Worm (Caenorhabditis elegans) whole organism, L4 larva: ENCODE data around the gene C14C6.3.

Experiments used
- D1046.2 ChIP-seq: fragments of 200-800 bp; sonication (Bioruptor generic); IDR thresholded peaks from 2 replicates; pipeline ENCODE4 v1.3.6; 2022; ENCODE audit warnings: missing genetic modification characterization, missing compliant biosample characterization
- F26F4.8 ChIP-seq: fragments of 200-800 bp; sonication (Bioruptor generic); conservative IDR thresholded peaks from 2 replicates; pipeline ENCODE4 v1.3.6; 2022; ENCODE audit warnings: missing genetic modification characterization, missing compliant biosample characterization
- F37D6.2 ChIP-seq: sonication (generic microtip); optimal IDR thresholded peaks from 2 replicates; lab custom pipeline; 2016; ENCODE audit warnings: mild to moderate bottlenecking, missing genetic modification characterization, missing compliant biosample characterization
- R02D3.7 ChIP-seq: fragments of 150-350 bp; sonication (generic microtip); optimal IDR thresholded peaks from 3 replicates; lab custom pipeline; 2014; ENCODE audit warnings: missing biosample characterization, missing genetic modification characterization
- Y75B8A.6 ChIP-seq: fragments of 200-800 bp; sonication (Bioruptor generic); IDR thresholded peaks from 2 replicates; pipeline ENCODE4 v1.3.6; 2022; ENCODE audit warnings: missing genetic modification reagents, missing genetic modification characterization, missing compliant biosample characterization
- ZK337.2 ChIP-seq: fragments of 200-800 bp; sonication (Bioruptor generic); IDR thresholded peaks from 2 replicates; pipeline ENCODE4 v1.3.6; 2022; ENCODE audit warnings: missing genetic modification reagents, missing genetic modification characterization, missing compliant biosample characterization
- aha-1 ChIP-seq: fragments of 150-350 bp; peaks from one replicate; lab custom pipeline; 2014; ENCODE audit warnings: missing biosample characterization, missing genetic modification characterization
- aly-2 ChIP-seq: sonication (generic microtip); optimal IDR thresholded peaks from 2 replicates; lab custom pipeline; 2018; ENCODE audit warnings: missing biosample characterization, missing genetic modification characterization
- ama-1 ChIP-seq: fragments of 150-350 bp; optimal IDR thresholded peaks from 2 replicates; lab custom pipeline; 2014; ENCODE audit warnings: inconsistent platforms, mixed read lengths
- arid-1 ChIP-seq: fragments of 200-800 bp; sonication (Bioruptor generic); conservative IDR thresholded peaks from 2 replicates; pipeline ENCODE4 v1.3.6; 2022; ENCODE audit warnings: missing genetic modification reagents, missing genetic modification characterization, missing compliant biosample characterization
- attf-4 ChIP-seq: sonication (generic microtip); optimal IDR thresholded peaks from 3 replicates; lab custom pipeline; 2017; ENCODE audit warnings: missing biosample characterization, missing genetic modification characterization
- ceh-20 ChIP-seq: fragments of 200-800 bp; sonication (Bioruptor generic); IDR thresholded peaks from 2 replicates; pipeline ENCODE4 v1.3.6; 2022; ENCODE audit warnings: missing genetic modification reagents, missing genetic modification characterization, missing compliant biosample characterization
- ceh-62 ChIP-seq: sonication (generic microtip); optimal IDR thresholded peaks from 2 replicates; lab custom pipeline; 2017; ENCODE audit warnings: missing biosample characterization, missing genetic modification characterization
- cey-2 ChIP-seq: sonication (generic microtip); optimal IDR thresholded peaks from 3 replicates; lab custom pipeline; 2017; ENCODE audit warnings: missing genetic modification characterization, mild to moderate bottlenecking, missing compliant biosample characterization, antibody characterized with exemption, borderline replicate concordance; ENCODE audit not compliant: insufficient read depth
- ctbp-1 ChIP-seq: fragments of 200-800 bp; sonication (Bioruptor generic); IDR thresholded peaks from 2 replicates; pipeline ENCODE4 v1.3.6; 2022; ENCODE audit warnings: missing genetic modification reagents, missing genetic modification characterization, missing compliant biosample characterization
- daf-8 ChIP-seq: fragments of 200-800 bp; sonication (Bioruptor generic); IDR thresholded peaks from 2 replicates; pipeline ENCODE4 v1.3.6; 2022; ENCODE audit warnings: missing genetic modification characterization, missing compliant biosample characterization
- dmd-6 ChIP-seq: fragments of 200-800 bp; sonication (Bioruptor generic); IDR thresholded peaks from 2 replicates; pipeline ENCODE4 v1.3.6; 2022; ENCODE audit warnings: missing genetic modification reagents, missing genetic modification characterization, missing compliant biosample characterization
- dve-1 ChIP-seq: sonication (generic microtip); optimal IDR thresholded peaks from 2 replicates; lab custom pipeline; 2017; ENCODE audit warnings: antibody characterized with exemption, mild to moderate bottlenecking, missing genetic modification characterization, missing compliant biosample characterization; ENCODE audit not compliant: insufficient read depth
- hif-1 ChIP-seq, 2 experiments: sonication (generic microtip); optimal IDR thresholded peaks; 2 replicates each; lab custom pipeline; 2016 to 2017; ENCODE audit warnings: missing compliant biosample characterization in 2 of 2, missing genetic modification characterization in 2 of 2, missing genetic modification reagents in 2 of 2, missing genotype in 2 of 2, mild to moderate bottlenecking in 1 of 2
- hmg-1.1 ChIP-seq: fragments of 200-800 bp; sonication (Bioruptor generic); IDR thresholded peaks from 2 replicates; pipeline ENCODE4 v1.3.6; 2022; ENCODE audit warnings: missing genetic modification reagents, missing genetic modification characterization, missing compliant biosample characterization
- lin-15B ChIP-seq: fragments of 150-350 bp; sonication (generic microtip); optimal IDR thresholded peaks from 3 replicates; lab custom pipeline; 2014; ENCODE audit warnings: missing biosample characterization, missing genetic modification characterization
- lin-38 ChIP-seq: fragments of 200-800 bp; sonication (Bioruptor generic); IDR thresholded peaks from 2 replicates; pipeline ENCODE4 v1.3.6; 2022; ENCODE audit warnings: missing genetic modification reagents, missing genetic modification characterization, missing compliant biosample characterization
- lin-39 ChIP-seq: fragments of 150-350 bp; optimal IDR thresholded peaks from 2 replicates; lab custom pipeline; 2014; ENCODE audit warnings: missing biosample characterization, missing genetic modification reagents, missing genetic modification characterization
- lir-3 ChIP-seq: sonication (generic microtip); optimal IDR thresholded peaks from 2 replicates; lab custom pipeline; 2016; ENCODE audit warnings: mild to moderate bottlenecking, missing genetic modification characterization, missing compliant biosample characterization
- mdl-1 ChIP-seq, 2 experiments: fragments of 150-350 bp in 1 of 2; sonication (generic microtip) in 1 of 2; optimal IDR thresholded peaks; 2 replicates each; lab custom pipeline; 2014 to 2017; ENCODE audit warnings: missing biosample characterization in 2 of 2, missing genetic modification characterization in 2 of 2
- nhr-11 ChIP-seq: fragments of 150-350 bp; optimal IDR thresholded peaks from 2 replicates; lab custom pipeline; 2014; ENCODE audit warnings: missing biosample characterization, missing genetic modification characterization
- nhr-25 ChIP-seq: sonication (generic microtip); optimal IDR thresholded peaks from 2 replicates; lab custom pipeline; 2017; ENCODE audit warnings: missing genetic modification characterization, mild to moderate bottlenecking, missing compliant biosample characterization, antibody characterized with exemption, moderate library complexity, borderline replicate concordance; ENCODE audit not compliant: insufficient read depth
- pha-4 ChIP-seq, 2 experiments: fragments of 150-350 bp in 1 of 2; fragments of 200-800 bp in 1 of 2; sonication (Bioruptor generic) in 1 of 2; IDR thresholded peaks in 1 of 2; optimal IDR thresholded peaks in 1 of 2; 2 replicates each; pipeline versions ENCODE4 v1.3.6 to Lab custom; 2014 to 2022; ENCODE audit warnings: missing genetic modification characterization in 2 of 2, missing genetic modification reagents in 2 of 2, missing biosample characterization in 1 of 2, missing compliant biosample characterization in 1 of 2
- php-3 ChIP-seq: fragments of 200-800 bp; sonication (Bioruptor generic); IDR thresholded peaks from 2 replicates; pipeline ENCODE4 v1.3.6; 2022; ENCODE audit warnings: missing genetic modification reagents, missing genetic modification characterization, missing compliant biosample characterization
- pqm-1 ChIP-seq: sonication (generic microtip); optimal IDR thresholded peaks from 2 replicates; lab custom pipeline; 2017; ENCODE audit warnings: missing biosample characterization, missing genetic modification characterization
- set-16 ChIP-seq: fragments of 200-800 bp; sonication (Bioruptor generic); IDR thresholded peaks from 2 replicates; pipeline ENCODE4 v1.3.6; 2022; ENCODE audit warnings: missing genetic modification reagents, missing genetic modification characterization, missing compliant biosample characterization
- skn-1 ChIP-seq: fragments of 150-350 bp; optimal IDR thresholded peaks from 2 replicates; lab custom pipeline; 2014; ENCODE audit warnings: missing biosample characterization, missing genetic modification characterization
- snpc-4 ChIP-seq: fragments of 150-350 bp; optimal IDR thresholded peaks from 2 replicates; lab custom pipeline; 2014; ENCODE audit warnings: missing biosample characterization, missing genetic modification characterization
- ztf-7 ChIP-seq: fragments of 150-350 bp; optimal IDR thresholded peaks from 2 replicates; lab custom pipeline; 2014; ENCODE audit warnings: missing biosample characterization, missing genetic modification characterization

Gene C14C6.3

ce11 chrV:494284-494683 is 49.0 kb upstream of the C14C6.3 start, which contains the start of gene nhr-131 (continued):
- TF ChIP-seq ctbp-1 (no peak), lin-38 (GFP tag; lab: Robert Waterston, UW) (no peak), arid-1 (GFP tag; lab: Robert Waterston, UW) (no peak), dve-1 (peak; percentile 71), lin-39 (tag; lab: Kevin White, UChicago) (no peak), dmd-6 (peak; percentile 77), F37D6.2 (tag; lab: Kevin White, UChicago) (no peak), mdl-1 (tag; optimal IDR thresholded peaks at IDR 0.05; lab: Kevin White, UChicago) (peak in 1 of 2 experiments; percentile 10)
- TF ChIP-seq, all 104 proteins: peak for 13

- TF ChIP-seq D1046.2 (GFP tag; lab: Robert Waterston, UW): no peak
- TF ChIP-seq aha-1 (tag; lab: Kevin White, UChicago): peak; percentile 22
These were observed 45.9 kb upstream of the C14C6.3 start, which contains the start of gene T01G6.1 for ce11 chrV:497399-497798. TSS of gene T01G6.1 (plus strand) at chrV:497699.

ce11 chrV:500535-500934 is 42.7 kb upstream of the C14C6.3 start:
- no peak for TF ChIP-seq cey-2 (tag; lab: Kevin White, UChicago)
- peak; percentile 54; the same call in 1 of the 2 replicates for TF ChIP-seq set-16

DNA sequence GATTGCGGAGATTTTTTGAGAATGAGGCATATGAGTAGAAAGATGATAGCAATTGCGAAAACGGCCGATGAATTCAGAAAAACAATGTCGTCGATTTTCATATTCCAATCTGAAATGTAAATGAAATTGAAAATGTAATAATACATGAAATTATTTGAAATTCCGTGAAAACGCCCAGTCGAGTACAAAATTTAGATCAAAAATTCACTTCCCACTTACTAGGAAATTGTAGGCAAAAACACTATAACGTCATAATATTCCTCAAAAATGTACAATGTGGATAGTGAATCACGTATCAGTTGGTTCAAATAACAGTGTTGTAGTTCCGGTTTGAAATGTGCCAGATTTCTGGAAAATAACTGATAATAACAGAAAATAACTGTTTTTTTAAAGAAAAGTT is 42.0 kb upstream of the C14C6.3 start, which contains the start of gene str-256:
Gene str-256, minus strand, starts transcription at position 101 of the 400 bp plus-strand sequence.
- TF ChIP-seq dve-1 (no peak), hif-1 (tag; optimal IDR thresholded peaks at IDR 0.05; lab: Kevin White, UChicago) (no peak), dmd-6 (no peak), ZK337.2 (GFP tag; lab: Robert Waterston, UW) (no peak), pqm-1 (tag; lab: Kevin White, UChicago) (no peak), snpc-4 (tag; lab: Kevin White, UChicago) (no peak), aly-2 (tag; lab: Kevin White, UChicago) (no peak), lin-39 (tag; lab: Kevin White, UChicago) (no peak), attf-4 (tag; lab: Kevin White, UChicago) (no peak), R02D3.7 (tag; lab: Kevin White, UChicago) (no peak), nhr-25 (tag; lab: Kevin White, UChicago) (no peak)

DNA sequence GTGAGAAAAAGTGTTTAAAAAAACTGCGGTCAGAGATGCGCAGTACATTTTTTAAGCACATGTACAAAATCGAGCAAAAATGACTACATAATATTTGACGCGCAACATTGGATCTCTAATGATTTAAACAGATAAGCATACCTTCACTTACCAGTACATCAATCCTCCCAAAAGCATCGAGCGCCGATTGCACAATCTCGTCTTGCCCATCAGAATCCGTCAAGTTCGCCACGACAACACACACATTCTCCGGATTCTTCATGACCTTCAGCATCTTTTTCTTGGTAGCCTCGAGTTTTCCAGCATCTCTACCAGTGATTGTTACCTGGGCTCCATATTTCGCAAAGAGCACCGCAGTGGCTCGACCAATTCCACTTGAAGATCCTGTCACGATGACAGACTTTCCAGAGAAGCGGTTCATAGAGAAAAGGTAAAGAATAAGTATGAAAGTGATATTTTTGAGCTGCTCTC is 40.4 kb upstream of the C14C6.3 start, which contains the start of gene T01G6.10:
Gene T01G6.10, minus strand, starts transcription at position 421 of the 471 bp plus-strand sequence.
- TF ChIP-seq aha-1 (tag; lab: Kevin White, UChicago) (peak; percentile 96), php-3 (no peak)

- no peak for TF ChIP-seq ceh-62 (tag; lab: Kevin White, UChicago)
- TF ChIP-seq Y75B8A.6 (GFP tag; lab: Robert Waterston, UW): no peak
- TF ChIP-seq F26F4.8 (GFP tag; lab: Robert Waterston, UW): no peak
- TF ChIP-seq pha-4 (GFP tag; IDR thresholded peaks at IDR 0.05; lab: Robert Waterston, UW): no peak
- TF ChIP-seq pha-4 (tag; optimal IDR thresholded peaks at IDR 0.05; lab: Kevin White, UChicago): no peak
- no peak for TF ChIP-seq php-3
- TF ChIP-seq aha-1 (tag; lab: Kevin White, UChicago): no peak
- no peak for TF ChIP-seq skn-1 (tag; lab: Kevin White, UChicago)
- TF ChIP-seq ama-1 (lab: Kevin White, UChicago): no peak
- TF ChIP-seq D1046.2 (GFP tag; lab: Robert Waterston, UW): no peak
- no peak for TF ChIP-seq aly-2 (tag; lab: Kevin White, UChicago)
- TF ChIP-seq lin-15B (tag; lab: Kevin White, UChicago): no peak
- no peak for TF ChIP-seq ztf-7 (tag; lab: Kevin White, UChicago)
- TF ChIP-seq nhr-11 (tag; lab: Kevin White, UChicago): no peak
- TF ChIP-seq daf-8 (GFP tag; lab: Robert Waterston, UW): no peak
- no peak for TF ChIP-seq hmg-1.1 (GFP tag; lab: Robert Waterston, UW)
- no peak for TF ChIP-seq ceh-20 (GFP tag; lab: Robert Waterston, UW)
- TF ChIP-seq lir-3 (tag; lab: Kevin White, UChicago): no peak
These were observed 39.5 kb upstream of the C14C6.3 start, which contains the start of gene srlf-35 for ce11 chrV:503728-504127. TSS of gene srlf-35 (plus strand) at chrV:504028.
